Fruit fly (Drosophila melanogaster): ENCODE results near the gene alien.

The alien gene

dm6 chr2L:8949919-8950722 lies 47.1 kb downstream of the alien start:
- TF ChIP-seq noc (tag; optimal IDR thresholded peaks at IDR 0.05) = no peak

- peak; percentile 29 for TF ChIP-seq noc (tag; optimal IDR thresholded peaks at IDR 0.05)
These were observed 48.5 kb downstream of the alien start for dm6 chr2L:8948650-8949049.

- TF ChIP-seq noc (tag; optimal IDR thresholded peaks at IDR 0.05) = peak; percentile 11
These were observed 49.2 kb downstream of the alien start for dm6 chr2L:8947989-8948388.

- peak; percentile 8 for TF ChIP-seq noc (tag; optimal IDR thresholded peaks at IDR 0.05)
These were observed 50.4 kb downstream of the alien start, which contains the start of gene CG46397 for dm6 chr2L:8946718-8947316. TSS of gene CG46397 (plus strand) at chr2L:8947266.
